Fruit fly (Drosophila melanogaster) whole organism, wandering third instar larva: ENCODE measurements around the gene kay.

Experiments used
- CrebA ChIP-seq: fragments of 200-800 bp; sonication (Bioruptor generic); optimal IDR thresholded peaks from 2 replicates; lab custom pipeline; 2016; ENCODE audit warnings: missing biosample characterization, mild to moderate bottlenecking, missing genetic modification characterization, borderline replicate concordance
- Dfd ChIP-seq: fragments of >200 bp; optimal IDR thresholded peaks from 2 replicates; lab custom pipeline; 2017; ENCODE audit warnings: missing biosample characterization, missing genetic modification characterization
- Hr78 ChIP-seq: fragments of >200 bp; optimal IDR thresholded peaks from 2 replicates; lab custom pipeline; 2017; ENCODE audit warnings: missing biosample characterization, missing genetic modification characterization
- Hr83 ChIP-seq: fragments of 200-300 bp; sonication (Bioruptor generic); optimal IDR thresholded peaks from 2 replicates; lab custom pipeline; 2016; ENCODE audit warnings: missing biosample characterization, mild to moderate bottlenecking, missing genetic modification characterization, moderate library complexity; ENCODE audit not compliant: poor library complexity, severe bottlenecking
- psq ChIP-seq: fragments of 200-800 bp; sonication (Bioruptor generic); optimal IDR thresholded peaks from 3 replicates; lab custom pipeline; 2017; ENCODE audit warnings: missing biosample characterization, mild to moderate bottlenecking, missing genetic modification characterization, moderate library complexity

DNA sequence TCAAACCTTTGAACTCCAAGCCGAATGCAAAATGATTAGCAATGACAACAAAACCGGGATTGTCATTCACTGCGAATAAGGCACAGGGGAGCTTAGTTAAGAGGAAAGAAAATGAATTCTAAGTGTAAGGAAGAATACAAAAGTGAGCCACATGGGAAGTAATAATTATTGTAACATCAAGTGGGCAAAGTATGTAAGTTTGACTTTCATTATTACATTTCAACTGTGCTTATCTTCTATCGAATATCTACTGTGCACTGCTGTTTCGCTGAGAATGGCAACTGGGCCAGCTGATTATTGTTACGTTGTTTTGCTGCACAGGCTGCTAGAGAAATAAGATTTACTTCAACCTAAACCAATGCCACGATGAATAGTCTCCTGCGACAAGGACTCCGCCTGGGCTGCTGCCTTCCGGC is 29.1 kb upstream of the kay start, which contains the start of the genes CG7601 and CIA30:
- TF ChIP-seq Hr78 (GFP tag; lab: Kevin White, UChicago) (no peak), CrebA (no peak), Hr83 (peak; percentile 98), Dfd (peak; percentile 98), psq (GFP tag; lab: Kevin White, UChicago) (peak; percentile 96)
